Worm (Caenorhabditis elegans): ENCODE results near the gene agt-1.

DNA sequence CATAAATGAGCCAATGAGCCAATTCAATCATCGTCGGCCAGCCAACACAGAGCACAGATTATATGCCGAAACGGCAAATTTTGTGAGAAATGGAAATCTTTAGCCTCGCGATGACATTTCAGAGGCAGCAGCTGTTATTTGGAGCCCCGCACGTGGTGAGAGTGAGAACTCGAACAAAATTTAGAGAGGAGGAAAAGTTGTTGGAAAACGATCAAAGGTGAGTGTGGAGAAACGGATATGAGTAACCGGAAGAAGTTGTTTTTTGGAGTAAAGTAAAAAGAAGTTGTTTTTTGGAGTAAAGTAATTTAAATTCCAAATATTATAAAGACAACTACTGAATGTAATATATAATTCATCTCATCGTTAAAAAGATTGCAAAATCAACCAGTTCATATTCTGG is 29.5 kb upstream of the agt-1 start, which contains the start of gene Y62E10A.13:
- TF ChIP-seq unc-62 (GFP tag; optimal IDR thresholded peaks at IDR 0.05) (no peak), zim-3 (tag; optimal IDR thresholded peaks at IDR 0.05) (no peak), ama-1 (optimal IDR thresholded peaks at IDR 0.05) (no peak), ama-1 (GFP tag; optimal IDR thresholded peaks at IDR 0.05) (no peak), sdz-38 (tag; optimal IDR thresholded peaks at IDR 0.05) (no peak)
